Fruit fly (Drosophila melanogaster) whole organism, embryonic: ENCODE data around the gene CG15629.

Source experiments
- Atf-2 ChIP-seq: fragments of 200-800 bp; sonication (Bioruptor generic); optimal IDR thresholded peaks from 2 replicates; lab custom pipeline; 2016; ENCODE audit warnings: missing biosample characterization, missing genetic modification characterization
- CG12104 ChIP-seq: fragments of 200-800 bp; sonication (Bioruptor generic); optimal IDR thresholded peaks from 3 replicates; lab custom pipeline; 2016; ENCODE audit warnings: missing biosample characterization, missing genetic modification characterization
- CG13296 ChIP-seq: fragments of 200-800 bp; sonication (Bioruptor generic); optimal IDR thresholded peaks from 3 replicates; lab custom pipeline; 2018; ENCODE audit warnings: missing biosample characterization, mild to moderate bottlenecking, missing genetic modification characterization
- CG16779 ChIP-seq: fragments of 200-800 bp; sonication (Bioruptor generic); IDR thresholded peaks from 2 replicates; pipeline ENCODE4 v1.3.6; 2022; ENCODE audit warnings: missing biosample characterization, missing genetic modification characterization
- Dbx ChIP-seq: fragments of 200-800 bp; sonication (Bioruptor generic); IDR thresholded peaks from 3 replicates; pipeline ENCODE4 v1.3.6; 2022; ENCODE audit warnings: missing biosample characterization, missing genetic modification characterization
- Ets97D ChIP-seq: fragments of 200-800 bp; sonication (Bioruptor generic); optimal IDR thresholded peaks from 3 replicates; lab custom pipeline; 2016; ENCODE audit warnings: missing biosample characterization, missing genetic modification characterization
- HLH4C ChIP-seq: fragments of 200-800 bp; sonication (Bioruptor generic); IDR thresholded peaks from 3 replicates; pipeline ENCODE4 v1.3.6; 2022; ENCODE audit warnings: missing biosample characterization, missing genetic modification characterization; ENCODE audit not compliant: partially characterized antibody
- bsh ChIP-seq, 2 experiments: fragments of 200-800 bp; sonication (Bioruptor generic); optimal IDR thresholded peaks; 2 replicates each; lab custom pipeline; 2017 to 2018; ENCODE audit warnings: mild to moderate bottlenecking in 2 of 2, missing biosample characterization in 2 of 2, missing genetic modification characterization in 2 of 2, moderate library complexity in 1 of 2
- fd3F ChIP-seq: fragments of 200-800 bp; sonication (Bioruptor generic); optimal IDR thresholded peaks from 2 replicates; lab custom pipeline; 2018; ENCODE audit warnings: missing biosample characterization, mild to moderate bottlenecking, missing genetic modification characterization, moderate library complexity
- grau ChIP-seq: fragments of 200-800 bp; optimal IDR thresholded peaks from 3 replicates; lab custom pipeline; 2019; ENCODE audit warnings: missing biosample characterization, mild to moderate bottlenecking, missing genetic modification characterization, moderate library complexity
- nerfin-2 ChIP-seq: fragments of 200-800 bp; sonication (Bioruptor generic); IDR thresholded peaks from 2 replicates; pipeline ENCODE4 v1.3.6; 2022; ENCODE audit warnings: missing biosample characterization, missing genetic modification characterization; ENCODE audit not compliant: partially characterized antibody
- sqz ChIP-seq: fragments of 200-800 bp; sonication (Bioruptor generic); optimal IDR thresholded peaks from 3 replicates; lab custom pipeline; 2018; ENCODE audit warnings: missing biosample characterization, mild to moderate bottlenecking, missing genetic modification characterization
- stc ChIP-seq: fragments of 200-800 bp; sonication (Bioruptor generic); IDR thresholded peaks from 2 replicates; pipeline ENCODE4 v1.3.6; 2022; ENCODE audit warnings: missing biosample characterization, missing genetic modification characterization

DNA sequence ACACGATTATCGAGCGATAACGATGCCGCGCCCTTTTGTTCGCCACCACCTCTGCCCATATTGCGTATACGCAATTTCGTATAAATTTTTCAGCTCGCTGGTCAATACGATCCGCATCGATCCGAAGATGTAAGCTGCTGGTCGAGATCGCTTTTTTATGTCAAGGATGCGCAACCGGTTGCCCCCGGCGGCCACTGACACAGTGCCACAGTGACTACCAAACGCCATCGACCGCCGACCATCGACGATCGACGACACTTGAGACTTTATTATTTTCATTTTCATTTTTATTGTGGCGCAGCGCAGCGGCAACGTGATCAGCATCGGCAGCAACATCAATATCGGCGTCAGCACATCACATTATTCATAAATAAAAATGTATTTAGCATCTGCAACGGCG lies 12.8 kb upstream of the CG15629 start:
- TF ChIP-seq sqz (no peak), CG13296 (GFP tag; lab: Kevin White, UChicago) (no peak), HLH4C (no peak), CG16779 (no peak), Ets97D (GFP tag; lab: Kevin White, UChicago) (no peak), Dbx (no peak), fd3F (no peak), stc (GFP tag; lab: Robert Waterston, UW) (no peak), nerfin-2 (GFP tag; lab: Robert Waterston, UW) (no peak), CG12104 (no peak), Atf-2 (GFP tag; lab: Kevin White, UChicago) (no peak), bsh (GFP tag; optimal IDR thresholded peaks at IDR 0.05; lab: Kevin White, UChicago) (no peak), grau (tag; lab: Kevin White, UChicago) (no peak)
